Fruit fly (Drosophila melanogaster) Kc167 (cell line): ENCODE data around the gene Or33b.

ENCODE experiments used
- h ChIP-seq: fragments of >200 bp; optimal IDR thresholded peaks from 3 replicates; lab custom pipeline; 2018; ENCODE audit warnings: missing external identifiers
- insv ChIP-seq: fragments of >200 bp; optimal IDR thresholded peaks from 3 replicates; lab custom pipeline; 2018; ENCODE audit warnings: missing external identifiers

DNA sequence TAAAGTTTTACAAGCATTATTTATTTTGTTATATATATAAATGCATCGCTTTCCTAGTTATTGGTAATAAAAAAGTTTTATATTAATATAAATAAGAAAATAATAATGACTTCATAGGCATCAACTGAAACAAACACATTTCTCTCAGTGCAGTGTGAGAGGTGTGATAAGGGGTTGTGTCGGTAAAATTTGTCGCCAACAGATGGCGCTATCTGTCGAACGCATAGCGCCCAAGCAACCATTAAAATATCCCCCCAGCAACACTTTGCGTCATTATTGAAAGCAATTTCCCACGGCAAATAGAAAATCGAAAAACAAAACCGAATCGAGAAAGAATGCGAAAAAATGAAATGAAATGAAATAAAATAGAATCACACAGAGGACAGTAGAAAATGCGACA, 4.6 kb downstream of the Or33b start:
- TF ChIP-seq insv (lab: Kevin White, UChicago) (no peak), h (lab: Kevin White, UChicago) (no peak)
